Worm (Caenorhabditis elegans) whole organism, midembryonic: ENCODE measurements around the gene imph-1.

ENCODE experiments used
- T22C8.4 ChIP-seq: fragments of 200-800 bp; sonication (Bioruptor generic); IDR thresholded peaks from 2 replicates; pipeline ENCODE4 v1.3.6; 2022; ENCODE audit warnings: missing genetic modification characterization, missing compliant biosample characterization
- flt-1 ChIP-seq: fragments of 200-800 bp; sonication (Bioruptor generic); IDR thresholded peaks from 2 replicates; pipeline ENCODE4 v1.3.6; 2022; ENCODE audit warnings: missing genetic modification characterization, missing compliant biosample characterization
- med-1 ChIP-seq: sonication (generic microtip); optimal IDR thresholded peaks from 2 replicates; lab custom pipeline; 2017; ENCODE audit warnings: missing genetic modification characterization, mild to moderate bottlenecking, missing compliant biosample characterization, antibody characterized with exemption, missing genetic modification reagents; ENCODE audit not compliant: insufficient read depth
- ref-1 ChIP-seq: fragments of 200-800 bp; sonication (Bioruptor generic); conservative IDR thresholded peaks from 2 replicates; pipeline ENCODE4 v1.3.6; 2022; ENCODE audit warnings: missing genetic modification reagents, missing genetic modification characterization, missing compliant biosample characterization
- tab-1 ChIP-seq: fragments of 200-800 bp; sonication (Bioruptor generic); IDR thresholded peaks from 2 replicates; pipeline ENCODE4 v1.3.6; 2022; ENCODE audit warnings: missing genetic modification characterization, missing compliant biosample characterization
- ztf-29 ChIP-seq: fragments of 200-800 bp; sonication (Bioruptor generic); IDR thresholded peaks from 2 replicates; pipeline ENCODE4 v1.3.6; 2022; ENCODE audit warnings: missing genetic modification reagents, missing genetic modification characterization, missing compliant biosample characterization

DNA sequence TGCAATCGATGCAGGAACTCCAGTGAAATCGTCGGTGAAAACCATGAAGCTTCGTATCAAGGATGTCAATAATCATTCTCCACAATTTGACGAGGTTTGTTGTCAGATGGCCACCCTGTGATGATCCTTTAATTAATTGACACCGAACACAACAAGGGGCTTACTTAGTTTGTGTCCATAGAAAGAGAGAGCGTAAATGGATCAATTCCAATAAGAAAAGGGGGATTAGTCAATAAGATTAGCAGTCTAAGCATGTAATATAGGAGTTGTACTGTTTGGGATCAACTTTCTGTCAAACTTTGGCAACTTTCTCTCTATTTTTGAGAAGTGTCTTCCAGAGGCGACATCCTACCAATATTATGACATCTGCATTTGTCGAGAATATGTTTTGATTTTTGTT is 29.3 kb upstream of the imph-1 start:
- no peak for TF ChIP-seq flt-1 (GFP tag; lab: Robert Waterston, UW)
- TF ChIP-seq tab-1 (GFP tag; lab: Robert Waterston, UW), result no peak
- no peak for TF ChIP-seq ztf-29
- TF ChIP-seq T22C8.4 (GFP tag; lab: Robert Waterston, UW), result no peak
- no peak for TF ChIP-seq med-1 (GFP tag; lab: Kevin White, UChicago)
- no peak for TF ChIP-seq ref-1
